Fruit fly (Drosophila melanogaster) whole organism, embryonic: ENCODE results near the gene CG13949.

Experiments
- Abd-B ChIP-seq: fragments of 200-800 bp; sonication (Bioruptor generic); optimal IDR thresholded peaks from 2 replicates; lab custom pipeline; 2018; ENCODE audit warnings: missing biosample characterization, mild to moderate bottlenecking, missing genetic modification characterization, moderate library complexity
- B-H1 ChIP-seq: fragments of 200-800 bp; sonication (Bioruptor generic); IDR thresholded peaks from 3 replicates; pipeline ENCODE4 v1.3.6; 2022; ENCODE audit warnings: missing biosample characterization, missing genetic modification characterization
- Blimp-1 ChIP-seq: fragments of 200-800 bp; sonication (Bioruptor generic); optimal IDR thresholded peaks from 3 replicates; lab custom pipeline; 2018; ENCODE audit warnings: missing biosample characterization, missing genetic modification characterization, mild to moderate bottlenecking, moderate library complexity, missing genetic modification reagents
- C15 ChIP-seq: fragments of 200-800 bp; sonication (Bioruptor generic); IDR thresholded peaks from 3 replicates; pipeline ENCODE4 v1.3.6; 2022; ENCODE audit warnings: missing biosample characterization, missing genetic modification characterization
- CG12104 ChIP-seq: fragments of 200-800 bp; sonication (Bioruptor generic); optimal IDR thresholded peaks from 3 replicates; lab custom pipeline; 2016; ENCODE audit warnings: missing biosample characterization, missing genetic modification characterization
- CG12769 ChIP-seq: fragments of 200-800 bp; sonication (Bioruptor generic); optimal IDR thresholded peaks from 2 replicates; lab custom pipeline; 2019; ENCODE audit warnings: missing biosample characterization, mild to moderate bottlenecking, missing genetic modification characterization, moderate library complexity
- CG13287 ChIP-seq: fragments of 200-800 bp; sonication (Bioruptor generic); IDR thresholded peaks from 2 replicates; pipeline ENCODE4 v1.3.6; 2022; ENCODE audit warnings: missing biosample characterization, missing genetic modification characterization; ENCODE audit not compliant: partially characterized antibody
- CG14965 ChIP-seq: fragments of 200-800 bp; sonication (Bioruptor generic); optimal IDR thresholded peaks from 2 replicates; lab custom pipeline; 2016; ENCODE audit warnings: missing biosample characterization, missing genetic modification characterization, borderline replicate concordance
- CG17328 ChIP-seq: fragments of 200-800 bp; sonication (Bioruptor generic); IDR thresholded peaks from 2 replicates; pipeline ENCODE4 v1.3.6; 2022; ENCODE audit warnings: missing biosample characterization, missing genetic modification characterization
- CG17912 ChIP-seq: fragments of 200-800 bp; sonication (Bioruptor generic); optimal IDR thresholded peaks from 2 replicates; lab custom pipeline; 2018; ENCODE audit warnings: missing biosample characterization, mild to moderate bottlenecking, missing genetic modification characterization
- CG18764 ChIP-seq: fragments of 200-800 bp; sonication (Bioruptor generic); optimal IDR thresholded peaks from 3 replicates; lab custom pipeline; 2016; ENCODE audit warnings: missing biosample characterization, missing genetic modification characterization
- CG2202 ChIP-seq: fragments of 200-800 bp; sonication (Bioruptor generic); optimal IDR thresholded peaks from 2 replicates; lab custom pipeline; 2018; ENCODE audit warnings: missing biosample characterization, mild to moderate bottlenecking, missing genetic modification characterization
- CG31441 ChIP-seq: fragments of 200-800 bp; sonication (Bioruptor generic); IDR thresholded peaks from 2 replicates; pipeline ENCODE4 v1.3.6; 2022; ENCODE audit warnings: missing biosample characterization, missing genetic modification characterization
- CG3995 ChIP-seq: fragments of 200-800 bp; sonication (Bioruptor generic); optimal IDR thresholded peaks from 3 replicates; lab custom pipeline; 2016; ENCODE audit warnings: missing biosample characterization, missing genetic modification characterization
- CG5180 ChIP-seq: fragments of 200-800 bp; sonication (Bioruptor generic); optimal IDR thresholded peaks from 3 replicates; lab custom pipeline; 2017; ENCODE audit warnings: missing biosample characterization, missing genetic modification characterization, mild to moderate bottlenecking, moderate library complexity, missing genetic modification reagents
- CG6683 ChIP-seq: fragments of 200-800 bp; sonication (Bioruptor generic); optimal IDR thresholded peaks from 2 replicates; lab custom pipeline; 2017; ENCODE audit warnings: missing biosample characterization, mild to moderate bottlenecking, missing genetic modification characterization, missing genetic modification reagents
- CG7745 ChIP-seq: fragments of 200-800 bp; sonication (Bioruptor generic); optimal IDR thresholded peaks from 2 replicates; lab custom pipeline; 2018; ENCODE audit warnings: missing biosample characterization, mild to moderate bottlenecking, missing genetic modification characterization, moderate library complexity
- CG7786 ChIP-seq: fragments of 200-800 bp; sonication (Bioruptor generic); optimal IDR thresholded peaks from 2 replicates; lab custom pipeline; 2016; ENCODE audit warnings: missing biosample characterization, missing genetic modification characterization
- D ChIP-seq, 2 experiments: fragments of 200-800 bp in 1 of 2; fragments of >200 bp in 1 of 2; sonication (Bioruptor generic) in 1 of 2; optimal IDR thresholded peaks; 2 replicates in 1 of 2; 3 replicates in 1 of 2; lab custom pipeline; 2017; ENCODE audit warnings: mild to moderate bottlenecking in 1 of 2, missing biosample characterization in 1 of 2, missing genetic modification characterization in 1 of 2, missing genetic modification reagents in 1 of 2
- Dip3 ChIP-seq: fragments of 200-800 bp; sonication (Bioruptor generic); optimal IDR thresholded peaks from 3 replicates; lab custom pipeline; 2016; ENCODE audit warnings: missing biosample characterization, missing genetic modification characterization
- Doc3 ChIP-seq: fragments of 200-800 bp; sonication (Bioruptor generic); IDR thresholded peaks from 3 replicates; pipeline ENCODE4 v1.3.6; 2022; ENCODE audit warnings: missing biosample characterization, missing genetic modification characterization; ENCODE audit not compliant: partially characterized antibody
- Dp ChIP-seq: fragments of 200-800 bp; sonication (Bioruptor generic); optimal IDR thresholded peaks from 2 replicates; lab custom pipeline; 2018; ENCODE audit warnings: missing biosample characterization, mild to moderate bottlenecking, missing genetic modification characterization, moderate library complexity
- ERR ChIP-seq: fragments of 200-800 bp; sonication (Bioruptor generic); optimal IDR thresholded peaks from 2 replicates; lab custom pipeline; 2016; ENCODE audit warnings: missing biosample characterization, missing genetic modification characterization
- HLHmδ ChIP-seq: fragments of 200-800 bp; sonication (Bioruptor generic); optimal IDR thresholded peaks from 2 replicates; lab custom pipeline; 2018; ENCODE audit warnings: missing biosample characterization, mild to moderate bottlenecking, missing genetic modification characterization, moderate library complexity
- Hr78 ChIP-seq, 2 experiments: fragments of 200-800 bp in 1 of 2; fragments of >200 bp in 1 of 2; sonication (Bioruptor generic) in 1 of 2; optimal IDR thresholded peaks; 2 replicates each; lab custom pipeline; 2017 to 2019; ENCODE audit warnings: missing biosample characterization in 2 of 2, missing genetic modification characterization in 2 of 2, mild to moderate bottlenecking in 1 of 2, moderate library complexity in 1 of 2
- MTF-1 ChIP-seq: fragments of 200-800 bp; sonication (Bioruptor generic); optimal IDR thresholded peaks from 2 replicates; lab custom pipeline; 2018; ENCODE audit warnings: missing biosample characterization, mild to moderate bottlenecking, missing genetic modification characterization, borderline replicate concordance
- Mrtf ChIP-seq: fragments of 200-800 bp; sonication (Bioruptor generic); IDR thresholded peaks from 3 replicates; pipeline ENCODE4 v1.3.6; 2022; ENCODE audit warnings: missing biosample characterization, missing genetic modification characterization
- Sry-δ ChIP-seq: fragments of 200-800 bp; sonication (Bioruptor generic); optimal IDR thresholded peaks from 2 replicates; lab custom pipeline; 2016; ENCODE audit warnings: missing biosample characterization, missing genetic modification characterization
- Vsx1 ChIP-seq: fragments of 200-800 bp; sonication (Bioruptor generic); optimal IDR thresholded peaks from 2 replicates; lab custom pipeline; 2017; ENCODE audit warnings: missing biosample characterization, mild to moderate bottlenecking, missing genetic modification characterization, missing genetic modification reagents
- YL-1 ChIP-seq: fragments of 200-800 bp; sonication (Bioruptor generic); optimal IDR thresholded peaks from 3 replicates; lab custom pipeline; 2017; ENCODE audit warnings: missing biosample characterization, mild to moderate bottlenecking, missing genetic modification characterization
- ab ChIP-seq: fragments of 200-800 bp; sonication (Bioruptor generic); optimal IDR thresholded peaks from 2 replicates; lab custom pipeline; 2016; ENCODE audit warnings: missing biosample characterization, missing genetic modification characterization
- al ChIP-seq: fragments of 200-800 bp; sonication (Bioruptor generic); IDR thresholded peaks from 2 replicates; pipeline ENCODE4 v1.3.6; 2022; ENCODE audit warnings: missing biosample characterization, missing genetic modification characterization
- bsh ChIP-seq, 2 experiments: fragments of 200-800 bp; sonication (Bioruptor generic); optimal IDR thresholded peaks; 2 replicates each; lab custom pipeline; 2017 to 2018; ENCODE audit warnings: mild to moderate bottlenecking in 2 of 2, missing biosample characterization in 2 of 2, missing genetic modification characterization in 2 of 2, moderate library complexity in 1 of 2
- cato ChIP-seq: fragments of 200-800 bp; sonication (Bioruptor generic); optimal IDR thresholded peaks from 2 replicates; lab custom pipeline; 2016; ENCODE audit warnings: missing biosample characterization, missing genetic modification characterization, borderline replicate concordance
- caup ChIP-seq: fragments of 200-800 bp; sonication (Bioruptor generic); optimal IDR thresholded peaks from 3 replicates; lab custom pipeline; 2017; ENCODE audit warnings: missing biosample characterization, mild to moderate bottlenecking, missing genetic modification characterization, moderate library complexity; ENCODE audit not compliant: severe bottlenecking
- dan ChIP-seq: fragments of 200-800 bp; sonication (Bioruptor generic); IDR thresholded peaks from 2 replicates; pipeline ENCODE4 v1.3.6; 2022; ENCODE audit warnings: missing biosample characterization, missing genetic modification characterization
- disco-r ChIP-seq: fragments of 200-800 bp; sonication (Bioruptor generic); optimal IDR thresholded peaks from 2 replicates; lab custom pipeline; 2016; ENCODE audit warnings: missing biosample characterization, missing genetic modification characterization
- ems ChIP-seq: fragments of 200-800 bp; sonication (Bioruptor generic); optimal IDR thresholded peaks from 3 replicates; lab custom pipeline; 2016; ENCODE audit warnings: missing biosample characterization, missing genetic modification characterization
- gsb-n ChIP-seq: fragments of 200-800 bp; sonication (Bioruptor generic); optimal IDR thresholded peaks from 3 replicates; lab custom pipeline; 2018; ENCODE audit warnings: missing biosample characterization, mild to moderate bottlenecking, missing genetic modification characterization
- gt ChIP-seq: fragments of 200-800 bp; sonication (Bioruptor generic); IDR thresholded peaks from 2 replicates; pipeline ENCODE4 v1.3.6; 2022; ENCODE audit warnings: missing biosample characterization, missing genetic modification characterization
- h ChIP-seq: fragments of >200 bp; optimal IDR thresholded peaks from 2 replicates; lab custom pipeline; 2017
- ham ChIP-seq: fragments of 200-800 bp; sonication (Bioruptor generic); IDR thresholded peaks from 2 replicates; pipeline ENCODE4 v1.3.6; 2022; ENCODE audit warnings: missing biosample characterization, missing genetic modification characterization
- hkb ChIP-seq, 2 experiments: fragments of 200-800 bp in 1 of 2; fragments of >200 bp in 1 of 2; sonication (Bioruptor generic) in 1 of 2; IDR thresholded peaks in 1 of 2; optimal IDR thresholded peaks in 1 of 2; 2 replicates each; pipeline versions ENCODE4 v1.3.6 to Lab custom; 2017 to 2022; ENCODE audit warnings: missing biosample characterization in 1 of 2, missing genetic modification characterization in 1 of 2
- maf-S ChIP-seq: fragments of 200-800 bp; sonication (Bioruptor generic); optimal IDR thresholded peaks from 2 replicates; lab custom pipeline; 2016; ENCODE audit warnings: missing biosample characterization, missing genetic modification characterization
- pros ChIP-seq: fragments of 200-800 bp; sonication (Bioruptor generic); optimal IDR thresholded peaks from 3 replicates; lab custom pipeline; 2019; ENCODE audit warnings: missing biosample characterization, mild to moderate bottlenecking, missing genetic modification characterization, moderate library complexity
- sens-2 ChIP-seq: fragments of 200-800 bp; sonication (Bioruptor generic); IDR thresholded peaks from 2 replicates; pipeline ENCODE4 v1.3.6; 2022; ENCODE audit warnings: missing biosample characterization, missing genetic modification characterization
- unpg ChIP-seq: fragments of 200-800 bp; sonication (Bioruptor generic); optimal IDR thresholded peaks from 3 replicates; lab custom pipeline; 2018; ENCODE audit warnings: missing biosample characterization, mild to moderate bottlenecking, missing genetic modification characterization, moderate library complexity

CG13949 gene

dm6 chr2L:870749-871418, 15.7 kb downstream of the CG13949 start (continued):
- TF ChIP-seq ems (GFP tag; lab: Kevin White, UChicago): peak; percentile 72
- TF ChIP-seq C15 (GFP tag; lab: Robert Waterston, UW): 0 out of 3 replicates have a peak, but pooled peaks have one; percentile 44
- peak; percentile 5 for TF ChIP-seq CG2202
- TF ChIP-seq CG17328: peak; percentile 78
- no peak for TF ChIP-seq Doc3 (GFP tag; lab: Robert Waterston, UW)
- no peak for TF ChIP-seq dan (GFP tag; lab: Robert Waterston, UW)
- TF ChIP-seq gsb-n (tag; lab: Kevin White, UChicago): peak; percentile 46
- TF ChIP-seq sens-2 (GFP tag; lab: Robert Waterston, UW): peak; percentile 41; the same call in 1 of the 2 replicates
- no peak for TF ChIP-seq h (lab: Kevin White, UChicago)
- TF ChIP-seq maf-S (GFP tag; lab: Kevin White, UChicago): peak; percentile 29
- TF ChIP-seq ERR (GFP tag; lab: Kevin White, UChicago): peak; percentile 12
- no peak for TF ChIP-seq Vsx1 (GFP tag; lab: Kevin White, UChicago)
- TF ChIP-seq CG31441 (GFP tag; lab: Robert Waterston, UW): peak; percentile 47
- TF ChIP-seq CG12769 (tag; lab: Kevin White, UChicago): peak; percentile 63
- peak; percentile 52; the same call in 2 of the 3 replicates for TF ChIP-seq Mrtf (GFP tag; lab: Robert Waterston, UW)
- TF ChIP-seq Hr78 (GFP tag; optimal IDR thresholded peaks at IDR 0.05; lab: Kevin White, UChicago): no peak
- peak in 1 of 2 experiments; percentile 68 for TF ChIP-seq bsh (GFP tag; optimal IDR thresholded peaks at IDR 0.05; lab: Kevin White, UChicago)
- peak; percentile 18 for TF ChIP-seq CG17912 (GFP tag; lab: Kevin White, UChicago)
- no peak for TF ChIP-seq MTF-1 (GFP tag; lab: Kevin White, UChicago)
- no peak for TF ChIP-seq pros
- peak; percentile 39 for TF ChIP-seq disco-r (GFP tag; lab: Kevin White, UChicago)
- TF ChIP-seq CG14965 (GFP tag; lab: Kevin White, UChicago): no peak
- TF ChIP-seq CG7786 (GFP tag; lab: Kevin White, UChicago): peak; percentile 80
- TF ChIP-seq CG12104 (GFP tag; lab: Kevin White, UChicago): peak; percentile 29
- no peak for TF ChIP-seq gt (GFP tag; lab: Robert Waterston, UW)
- TF ChIP-seq CG7745 (tag; lab: Kevin White, UChicago): no peak
- peak; percentile 58 for TF ChIP-seq CG13287 (GFP tag; lab: Robert Waterston, UW)
- peak; percentile 61 for TF ChIP-seq caup (GFP tag; lab: Kevin White, UChicago)
- TF ChIP-seq Sry-δ (GFP tag; lab: Kevin White, UChicago): peak; percentile 62
- TF ChIP-seq Dip3 (GFP tag; lab: Kevin White, UChicago): peak; percentile 62
- no peak for TF ChIP-seq CG6683 (GFP tag; lab: Kevin White, UChicago)
- peak; percentile 48 for TF ChIP-seq cato (GFP tag; lab: Kevin White, UChicago)
- peak; percentile 61 for TF ChIP-seq Blimp-1
- TF ChIP-seq HLHmδ: no peak
- peak; percentile 82 for TF ChIP-seq CG18764
- TF ChIP-seq ab (GFP tag; lab: Kevin White, UChicago): peak; percentile 23
- peak; percentile 51 for TF ChIP-seq Abd-B (GFP tag; lab: Kevin White, UChicago)
- no peak for TF ChIP-seq D (optimal IDR thresholded peaks at IDR 0.05; lab: Kevin White, UChicago)
- TF ChIP-seq D (GFP tag; optimal IDR thresholded peaks at IDR 0.05; lab: Kevin White, UChicago): peak; percentile 41
- TF ChIP-seq ham (GFP tag; lab: Robert Waterston, UW): peak; percentile 25; the same call in 1 of the 2 replicates
- no peak for TF ChIP-seq CG5180
- no peak for TF ChIP-seq Dp
- TF ChIP-seq hkb (optimal IDR thresholded peaks at IDR 0.05; lab: Kevin White, UChicago): peak; percentile 42
- peak; percentile 55 for TF ChIP-seq hkb (GFP tag; IDR thresholded peaks at IDR 0.05; lab: Robert Waterston, UW)
- peak; percentile 71 for TF ChIP-seq unpg
- TF ChIP-seq B-H1 (GFP tag; lab: Robert Waterston, UW): peak; percentile 30; the same call in 1 of the 3 replicates
- TF ChIP-seq CG3995 (GFP tag; lab: Kevin White, UChicago): peak; percentile 38
- peak; percentile 98 for TF ChIP-seq YL-1
- peak; percentile 64 for TF ChIP-seq al (GFP tag; lab: Robert Waterston, UW)
